Fruit fly (Drosophila melanogaster) whole organism, embryonic: ENCODE data around the gene woc.
A peak's percentile ranks its signal among the peaks of the same experiment; 100 is the strongest.

Experiments
- Aef1 ChIP-seq: fragments of 200-800 bp; sonication (Bioruptor generic); IDR thresholded peaks from 3 replicates; pipeline ENCODE4 v1.3.6; 2022; ENCODE audit warnings: missing biosample characterization, missing genetic modification characterization
- Asciz ChIP-seq: fragments of 200-800 bp; sonication (Bioruptor generic); optimal IDR thresholded peaks from 2 replicates; lab custom pipeline; 2017; ENCODE audit warnings: missing biosample characterization, mild to moderate bottlenecking, missing genetic modification characterization, missing genetic modification reagents
- Bgb ChIP-seq: fragments of 200-800 bp; sonication (Bioruptor generic); IDR thresholded peaks from 2 replicates; pipeline ENCODE4 v1.3.6; 2022; ENCODE audit warnings: missing biosample characterization, missing genetic modification characterization; ENCODE audit not compliant: partially characterized antibody
- CG10147 ChIP-seq: fragments of 200-800 bp; sonication (Bioruptor generic); optimal IDR thresholded peaks from 2 replicates; lab custom pipeline; 2019; ENCODE audit warnings: missing biosample characterization, mild to moderate bottlenecking, missing genetic modification characterization, moderate library complexity
- CG10654 ChIP-seq: fragments of 200-800 bp; sonication (Bioruptor generic); optimal IDR thresholded peaks from 2 replicates; lab custom pipeline; 2016; ENCODE audit warnings: missing biosample characterization, missing genetic modification characterization
- CG1233 ChIP-seq: fragments of 200-800 bp; sonication (Bioruptor generic); optimal IDR thresholded peaks from 4 replicates; lab custom pipeline; 2018; ENCODE audit warnings: missing biosample characterization, mild to moderate bottlenecking, missing genetic modification characterization
- CG13287 ChIP-seq: fragments of 200-800 bp; sonication (Bioruptor generic); IDR thresholded peaks from 2 replicates; pipeline ENCODE4 v1.3.6; 2022; ENCODE audit warnings: missing biosample characterization, missing genetic modification characterization; ENCODE audit not compliant: partially characterized antibody
- CG15269 ChIP-seq: fragments of 200-800 bp; sonication (Bioruptor generic); optimal IDR thresholded peaks from 2 replicates; lab custom pipeline; 2018; ENCODE audit warnings: missing biosample characterization, mild to moderate bottlenecking, missing genetic modification characterization, moderate library complexity
- CG15479 ChIP-seq: fragments of 200-800 bp; sonication (Bioruptor generic); optimal IDR thresholded peaks from 3 replicates; lab custom pipeline; 2019; ENCODE audit warnings: missing biosample characterization, mild to moderate bottlenecking, missing genetic modification characterization, moderate library complexity
- CG17359 ChIP-seq: fragments of 200-800 bp; sonication (Bioruptor generic); optimal IDR thresholded peaks from 3 replicates; lab custom pipeline; 2018; ENCODE audit warnings: missing biosample characterization, mild to moderate bottlenecking, missing genetic modification characterization, moderate library complexity
- CG1832 ChIP-seq: fragments of 200-800 bp; sonication (Bioruptor generic); optimal IDR thresholded peaks from 2 replicates; lab custom pipeline; 2017; ENCODE audit warnings: missing biosample characterization, mild to moderate bottlenecking, missing genetic modification characterization, inconsistent platforms
- CG30431 ChIP-seq: fragments of 200-800 bp; sonication (Bioruptor generic); optimal IDR thresholded peaks from 2 replicates; lab custom pipeline; 2017; ENCODE audit warnings: missing biosample characterization, missing genetic modification characterization
- CG32767 ChIP-seq: fragments of 200-800 bp; sonication (Bioruptor generic); IDR thresholded peaks from 2 replicates; pipeline ENCODE4 v1.3.6; 2022; ENCODE audit warnings: missing biosample characterization, missing genetic modification characterization
- CG3281 ChIP-seq: fragments of 200-800 bp; sonication (Bioruptor generic); optimal IDR thresholded peaks from 3 replicates; lab custom pipeline; 2017; ENCODE audit warnings: missing biosample characterization, mild to moderate bottlenecking, missing genetic modification characterization
- CG3847 ChIP-seq: fragments of 200-800 bp; sonication (Bioruptor generic); IDR thresholded peaks from 2 replicates; pipeline ENCODE4 v1.3.6; 2022; ENCODE audit warnings: missing biosample characterization, missing genetic modification characterization
- CG4424 ChIP-seq: fragments of 200-800 bp; sonication (Bioruptor generic); optimal IDR thresholded peaks from 3 replicates; lab custom pipeline; 2016; ENCODE audit warnings: missing biosample characterization, missing genetic modification characterization
- CG6854 ChIP-seq: fragments of 200-800 bp; sonication (Bioruptor generic); optimal IDR thresholded peaks from 3 replicates; lab custom pipeline; 2017; ENCODE audit warnings: missing biosample characterization, mild to moderate bottlenecking, missing genetic modification characterization
- CG8281 ChIP-seq: fragments of 200-800 bp; sonication (Bioruptor generic); optimal IDR thresholded peaks from 2 replicates; lab custom pipeline; 2018; ENCODE audit warnings: missing biosample characterization, mild to moderate bottlenecking, missing genetic modification characterization, moderate library complexity
- CG9437 ChIP-seq: fragments of 200-800 bp; sonication (Bioruptor generic); optimal IDR thresholded peaks from 2 replicates; lab custom pipeline; 2018; ENCODE audit warnings: missing biosample characterization, mild to moderate bottlenecking, missing genetic modification characterization
- CG9876 ChIP-seq: fragments of 200-800 bp; sonication (Bioruptor generic); optimal IDR thresholded peaks from 2 replicates; lab custom pipeline; 2016; ENCODE audit warnings: missing biosample characterization, missing genetic modification characterization
- Deaf1 ChIP-seq: fragments of 200-800 bp; optimal IDR thresholded peaks from 3 replicates; lab custom pipeline; 2019; ENCODE audit warnings: missing biosample characterization, mild to moderate bottlenecking, missing genetic modification characterization, moderate library complexity
- Dref ChIP-seq: fragments of 200-800 bp; sonication (Bioruptor generic); IDR thresholded peaks from 2 replicates; pipeline ENCODE4 v1.3.6; 2022; ENCODE audit warnings: missing biosample characterization, missing genetic modification characterization
- Drgx ChIP-seq: fragments of 200-800 bp; sonication (Bioruptor generic); IDR thresholded peaks from 2 replicates; pipeline ENCODE4 v1.3.6; 2022; ENCODE audit warnings: missing biosample characterization, missing genetic modification characterization
- Ets97D ChIP-seq: fragments of 200-800 bp; sonication (Bioruptor generic); optimal IDR thresholded peaks from 3 replicates; lab custom pipeline; 2016; ENCODE audit warnings: missing biosample characterization, missing genetic modification characterization
- GATAe ChIP-seq: fragments of 200-800 bp; sonication (Bioruptor generic); conservative IDR thresholded peaks from 2 replicates; pipeline ENCODE4 v1.3.6; 2022; ENCODE audit warnings: missing biosample characterization, missing genetic modification characterization
- HmgZ ChIP-seq: fragments of 200-800 bp; sonication (Bioruptor generic); optimal IDR thresholded peaks from 2 replicates; lab custom pipeline; 2018; ENCODE audit warnings: missing biosample characterization, mild to moderate bottlenecking, missing genetic modification characterization
- Hmr ChIP-seq: fragments of 200-800 bp; sonication (Bioruptor generic); optimal IDR thresholded peaks from 3 replicates; lab custom pipeline; 2017; ENCODE audit warnings: mild to moderate bottlenecking, missing biosample characterization, missing genetic modification reagents, missing genetic modification characterization
- Hmx ChIP-seq: fragments of 200-800 bp; sonication (Bioruptor generic); optimal IDR thresholded peaks from 2 replicates; lab custom pipeline; 2016; ENCODE audit warnings: missing biosample characterization, missing genetic modification characterization
- Hr39 ChIP-seq: fragments of >200 bp; optimal IDR thresholded peaks from 2 replicates; lab custom pipeline; 2017
- Myb ChIP-seq: fragments of 200-800 bp; sonication (Bioruptor generic); optimal IDR thresholded peaks from 2 replicates; lab custom pipeline; 2016; ENCODE audit warnings: missing biosample characterization, missing genetic modification characterization
- Sin3A ChIP-seq: fragments of >200 bp; optimal IDR thresholded peaks from 2 replicates; lab custom pipeline; 2018
- amos ChIP-seq: fragments of 200-800 bp; sonication (Bioruptor generic); IDR thresholded peaks from 2 replicates; pipeline ENCODE4 v1.3.6; 2022; ENCODE audit warnings: missing biosample characterization, missing genetic modification characterization; ENCODE audit not compliant: partially characterized antibody
- bbx ChIP-seq: fragments of 200-800 bp; sonication (Bioruptor generic); IDR thresholded peaks from 2 replicates; pipeline ENCODE4 v1.3.6; 2022; ENCODE audit warnings: missing biosample characterization, missing genetic modification characterization; ENCODE audit not compliant: partially characterized antibody
- bigmax ChIP-seq: fragments of 200-800 bp; sonication (Bioruptor generic); optimal IDR thresholded peaks from 2 replicates; lab custom pipeline; 2018; ENCODE audit warnings: missing biosample characterization, mild to moderate bottlenecking, missing genetic modification characterization
- cad ChIP-seq: fragments of >200 bp; optimal IDR thresholded peaks from 2 replicates; lab custom pipeline; 2017; ENCODE audit warnings: missing biosample characterization, missing genetic modification characterization
- crp ChIP-seq, 2 experiments: fragments of 200-800 bp; sonication (Bioruptor generic); optimal IDR thresholded peaks; 2 replicates in 1 of 2; 3 replicates in 1 of 2; lab custom pipeline; 2017; ENCODE audit warnings: missing biosample characterization in 2 of 2, missing genetic modification characterization in 2 of 2, mild to moderate bottlenecking in 1 of 2, moderate library complexity in 1 of 2
- dmrt11E ChIP-seq: fragments of 200-800 bp; sonication (Bioruptor generic); optimal IDR thresholded peaks from 3 replicates; lab custom pipeline; 2018; ENCODE audit warnings: missing biosample characterization, mild to moderate bottlenecking, missing genetic modification characterization, moderate library complexity
- en ChIP-seq: fragments of 200-800 bp; sonication (Bioruptor generic); optimal IDR thresholded peaks from 2 replicates; lab custom pipeline; 2016; ENCODE audit warnings: missing biosample characterization, missing genetic modification characterization
- ftz-f1 ChIP-seq: fragments of 200-800 bp; sonication (Bioruptor generic); optimal IDR thresholded peaks from 2 replicates; lab custom pipeline; 2016; ENCODE audit warnings: missing biosample characterization, missing genetic modification characterization
- her ChIP-seq: fragments of 200-800 bp; sonication (Bioruptor generic); optimal IDR thresholded peaks from 2 replicates; lab custom pipeline; 2016; ENCODE audit warnings: missing biosample characterization, missing genetic modification characterization
- insv ChIP-seq, 2 experiments: fragments of 200-800 bp; sonication (Bioruptor generic); optimal IDR thresholded peaks; 3 replicates each; lab custom pipeline; 2016 to 2018; ENCODE audit warnings: missing biosample characterization in 2 of 2, missing genetic modification characterization in 2 of 2
- ken ChIP-seq: fragments of 200-800 bp; sonication (Bioruptor generic); IDR thresholded peaks from 3 replicates; pipeline ENCODE4 v1.3.6; 2022; ENCODE audit warnings: missing biosample characterization, missing genetic modification characterization
- knrl ChIP-seq: fragments of 200-800 bp; sonication (Bioruptor generic); IDR thresholded peaks from 3 replicates; pipeline ENCODE4 v1.3.6; 2022; ENCODE audit warnings: missing biosample characterization, missing genetic modification characterization; ENCODE audit not compliant: partially characterized antibody
- mam ChIP-seq: fragments of 200-800 bp; sonication (Bioruptor generic); optimal IDR thresholded peaks from 3 replicates; lab custom pipeline; 2016; ENCODE audit warnings: missing biosample characterization, missing genetic modification characterization
- pb ChIP-seq: fragments of 200-800 bp; sonication (Bioruptor generic); optimal IDR thresholded peaks from 3 replicates; lab custom pipeline; 2016; ENCODE audit warnings: missing biosample characterization, missing genetic modification characterization
- sens ChIP-seq: fragments of 200-800 bp; sonication (Bioruptor generic); peaks from one replicate; lab custom pipeline; 2016; ENCODE audit warnings: missing biosample characterization, missing genetic modification characterization
- stwl ChIP-seq: fragments of 200-800 bp; sonication (Bioruptor generic); optimal IDR thresholded peaks from 3 replicates; lab custom pipeline; 2018; ENCODE audit warnings: missing biosample characterization, mild to moderate bottlenecking, missing genetic modification characterization, moderate library complexity
- tap ChIP-seq: fragments of 200-800 bp; optimal IDR thresholded peaks from 3 replicates; lab custom pipeline; 2019; ENCODE audit warnings: missing biosample characterization, mild to moderate bottlenecking, missing genetic modification characterization, moderate library complexity
- twi ChIP-seq: fragments of 200-800 bp; optimal IDR thresholded peaks from 2 replicates; lab custom pipeline; 2019; ENCODE audit warnings: missing biosample characterization, mild to moderate bottlenecking, missing genetic modification characterization, moderate library complexity

The woc gene

DNA sequence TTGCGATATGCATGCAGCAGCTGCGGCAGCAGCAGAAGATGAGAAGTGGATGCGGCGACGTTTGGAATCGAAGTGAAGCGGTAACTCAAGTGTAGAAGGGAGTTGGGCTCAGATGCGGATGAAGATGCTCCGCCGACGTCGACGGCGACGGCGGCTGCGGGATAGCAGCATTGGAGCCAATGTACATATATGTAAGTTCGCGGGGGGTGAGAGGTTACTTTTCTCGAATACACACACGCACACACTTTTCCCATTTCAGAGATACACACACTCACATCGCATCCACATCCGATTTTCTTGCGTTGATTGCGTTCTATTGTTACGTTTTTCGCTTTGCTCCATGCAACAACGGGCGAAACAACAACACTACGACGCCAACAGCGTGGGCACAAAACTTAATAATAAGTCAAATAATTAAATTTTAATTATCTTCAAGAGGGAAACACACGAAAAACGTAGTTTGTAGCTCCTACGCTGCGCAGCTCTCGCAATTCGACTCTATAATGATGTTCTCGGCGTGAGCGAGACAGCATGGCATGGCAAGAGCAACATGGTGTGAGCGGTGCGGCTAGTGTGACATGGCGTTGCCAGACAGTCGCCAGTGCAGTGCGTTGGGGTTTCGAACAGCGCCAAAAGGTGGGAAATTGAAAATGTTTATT is 19.0 kb downstream of the woc start, which contains the start of gene CG18766 (continued):
- TF ChIP-seq pb (GFP tag; lab: Kevin White, UChicago) (peak; percentile 56), CG10654 (GFP tag; lab: Kevin White, UChicago) (no peak), Asciz (GFP tag; lab: Kevin White, UChicago) (no peak), Dref (GFP tag; lab: Robert Waterston, UW) (peak; percentile 39; the same call in 1 of the 2 replicates), GATAe (GFP tag; lab: Robert Waterston, UW) (no peak), CG30431 (GFP tag; lab: Kevin White, UChicago) (no peak), CG9437 (GFP tag; lab: Kevin White, UChicago) (peak; percentile 95), HmgZ (peak; percentile 88), bbx (GFP tag; lab: Robert Waterston, UW) (no peak), crp (GFP tag; optimal IDR thresholded peaks at IDR 0.05; lab: Kevin White, UChicago) (peak in 1 of 2 experiments; percentile 20), cad (GFP tag; lab: Kevin White, UChicago) (no peak), Bgb (GFP tag; lab: Robert Waterston, UW) (peak; percentile 41; the same call in 1 of the 2 replicates), Myb (GFP tag; lab: Kevin White, UChicago) (peak; percentile 77), Hr39 (lab: Kevin White, UChicago) (no peak), Ets97D (GFP tag; lab: Kevin White, UChicago) (peak; percentile 61), CG3847 (GFP tag; lab: Robert Waterston, UW) (peak; percentile 69), tap (tag; lab: Kevin White, UChicago) (no peak), insv (GFP tag; optimal IDR thresholded peaks at IDR 0.05; lab: Kevin White, UChicago) (no peak), CG3281 (GFP tag; lab: Kevin White, UChicago) (no peak), Hmr (peak; percentile 33), CG15269 (tag; lab: Kevin White, UChicago) (peak; percentile 12), Drgx (GFP tag; lab: Robert Waterston, UW) (peak; percentile 10; the same call in 1 of the 2 replicates), knrl (GFP tag; lab: Robert Waterston, UW) (peak; percentile 24; the same call in 1 of the 3 replicates), ftz-f1 (GFP tag; lab: Kevin White, UChicago) (peak; percentile 69), bigmax (GFP tag; lab: Kevin White, UChicago) (no peak), Hmx (GFP tag; lab: Kevin White, UChicago) (no peak), Aef1 (0 out of 3 replicates have a peak, but pooled peaks have one; percentile 21), CG8281 (tag; lab: Kevin White, UChicago) (no peak), dmrt11E (tag; lab: Kevin White, UChicago) (peak; percentile 7), CG10147 (GFP tag; lab: Kevin White, UChicago) (no peak), CG15479 (GFP tag; lab: Kevin White, UChicago) (peak; percentile 32), Deaf1 (no peak), Sin3A (peak; percentile 51), CG9876 (GFP tag; lab: Kevin White, UChicago) (peak; percentile 3), CG6854 (GFP tag; lab: Kevin White, UChicago) (peak; percentile 11), CG32767 (GFP tag; lab: Robert Waterston, UW) (peak; percentile 51), CG17359 (no peak), CG1233 (GFP tag; lab: Kevin White, UChicago) (no peak), sens (GFP tag; lab: Kevin White, UChicago) (peak; percentile 57), en (GFP tag; lab: Kevin White, UChicago) (no peak), CG1832 (GFP tag; lab: Kevin White, UChicago) (peak; percentile 98), ken (GFP tag; lab: Robert Waterston, UW) (0 out of 3 replicates have a peak, but pooled peaks have one; percentile 19), amos (GFP tag; lab: Robert Waterston, UW) (peak; percentile 45), her (GFP tag; lab: Kevin White, UChicago) (peak; percentile 20), twi (peak; percentile 14), CG4424 (GFP tag; lab: Kevin White, UChicago) (peak; percentile 60), CG13287 (GFP tag; lab: Robert Waterston, UW) (peak; percentile 47; the same call in 1 of the 2 replicates), mam (GFP tag; lab: Kevin White, UChicago) (peak; percentile 54), stwl (tag; lab: Kevin White, UChicago) (peak; percentile 33)
